Fruit fly (Drosophila melanogaster) whole organism, embryonic: Measurements from ENCODE around the gene Lst8.

ENCODE experiments used
- Asciz ChIP-seq: fragments of 200-800 bp; sonication (Bioruptor generic); optimal IDR thresholded peaks from 2 replicates; lab custom pipeline; 2017; ENCODE audit warnings: missing biosample characterization, mild to moderate bottlenecking, missing genetic modification characterization, missing genetic modification reagents
- CG10147 ChIP-seq: fragments of 200-800 bp; sonication (Bioruptor generic); optimal IDR thresholded peaks from 2 replicates; lab custom pipeline; 2019; ENCODE audit warnings: missing biosample characterization, mild to moderate bottlenecking, missing genetic modification characterization, moderate library complexity
- CG1024 ChIP-seq: fragments of 200-800 bp; sonication (Bioruptor generic); IDR thresholded peaks from 2 replicates; pipeline ENCODE4 v1.3.6; 2022; ENCODE audit warnings: missing biosample characterization, missing genetic modification characterization
- CG10565 ChIP-seq: fragments of 200-800 bp; sonication (Bioruptor generic); optimal IDR thresholded peaks from 3 replicates; lab custom pipeline; 2016; ENCODE audit warnings: missing biosample characterization, mild to moderate bottlenecking, missing genetic modification characterization
- CG12744 ChIP-seq: fragments of 200-800 bp; sonication (Bioruptor generic); optimal IDR thresholded peaks from 2 replicates; lab custom pipeline; 2016; ENCODE audit warnings: missing biosample characterization, missing genetic modification characterization
- CG12769 ChIP-seq: fragments of 200-800 bp; sonication (Bioruptor generic); optimal IDR thresholded peaks from 2 replicates; lab custom pipeline; 2019; ENCODE audit warnings: missing biosample characterization, mild to moderate bottlenecking, missing genetic modification characterization, moderate library complexity
- CG15269 ChIP-seq: fragments of 200-800 bp; sonication (Bioruptor generic); optimal IDR thresholded peaks from 2 replicates; lab custom pipeline; 2018; ENCODE audit warnings: missing biosample characterization, mild to moderate bottlenecking, missing genetic modification characterization, moderate library complexity
- CG15514 ChIP-seq: fragments of 200-800 bp; sonication (Bioruptor generic); optimal IDR thresholded peaks from 3 replicates; lab custom pipeline; 2017; ENCODE audit warnings: missing biosample characterization, missing genetic modification characterization, mild to moderate bottlenecking, moderate library complexity, missing genetic modification reagents
- CG18619 ChIP-seq: fragments of 200-800 bp; sonication (Bioruptor generic); optimal IDR thresholded peaks from 3 replicates; lab custom pipeline; 2017; ENCODE audit warnings: missing biosample characterization, mild to moderate bottlenecking, missing genetic modification characterization
- CG2678 ChIP-seq: fragments of 200-800 bp; sonication (Bioruptor generic); optimal IDR thresholded peaks from 3 replicates; lab custom pipeline; 2019; ENCODE audit warnings: missing biosample characterization, mild to moderate bottlenecking, missing genetic modification characterization, moderate library complexity
- CG32532 ChIP-seq: fragments of 200-800 bp; sonication (Bioruptor generic); IDR thresholded peaks from 2 replicates; pipeline ENCODE4 v1.3.6; 2022; ENCODE audit warnings: missing biosample characterization, missing genetic modification characterization
- CG3838 ChIP-seq: fragments of 200-800 bp; sonication (Bioruptor generic); optimal IDR thresholded peaks from 3 replicates; lab custom pipeline; 2016; ENCODE audit warnings: missing biosample characterization, missing genetic modification characterization
- CG4404 ChIP-seq: fragments of 200-800 bp; sonication (Bioruptor generic); IDR thresholded peaks from 2 replicates; pipeline ENCODE4 v1.3.6; 2022; ENCODE audit warnings: missing biosample characterization, missing genetic modification characterization
- CG5180 ChIP-seq: fragments of 200-800 bp; sonication (Bioruptor generic); optimal IDR thresholded peaks from 3 replicates; lab custom pipeline; 2017; ENCODE audit warnings: missing biosample characterization, missing genetic modification characterization, mild to moderate bottlenecking, moderate library complexity, missing genetic modification reagents
- CG7271 ChIP-seq: fragments of 200-800 bp; sonication (Bioruptor generic); optimal IDR thresholded peaks from 2 replicates; lab custom pipeline; 2018; ENCODE audit warnings: missing biosample characterization, mild to moderate bottlenecking, missing genetic modification characterization, moderate library complexity
- CG9817 ChIP-seq: fragments of 200-800 bp; sonication (Bioruptor generic); optimal IDR thresholded peaks from 2 replicates; lab custom pipeline; 2018; ENCODE audit warnings: missing biosample characterization, mild to moderate bottlenecking, missing genetic modification characterization, moderate library complexity
- D19B ChIP-seq: fragments of 200-800 bp; sonication (Bioruptor generic); optimal IDR thresholded peaks from 2 replicates; lab custom pipeline; 2017; ENCODE audit warnings: missing biosample characterization, mild to moderate bottlenecking, missing genetic modification characterization
- Deaf1 ChIP-seq: fragments of 200-800 bp; optimal IDR thresholded peaks from 3 replicates; lab custom pipeline; 2019; ENCODE audit warnings: missing biosample characterization, mild to moderate bottlenecking, missing genetic modification characterization, moderate library complexity
- Dfd ChIP-seq, 2 experiments: fragments of >200 bp; optimal IDR thresholded peaks; 2 replicates each; lab custom pipeline; 2017; ENCODE audit warnings: missing biosample characterization in 2 of 2, missing genetic modification characterization in 2 of 2
- Dip3 ChIP-seq: fragments of 200-800 bp; sonication (Bioruptor generic); optimal IDR thresholded peaks from 3 replicates; lab custom pipeline; 2016; ENCODE audit warnings: missing biosample characterization, missing genetic modification characterization
- H15 ChIP-seq: fragments of 200-800 bp; sonication (Bioruptor generic); IDR thresholded peaks from 3 replicates; pipeline ENCODE4 v1.3.6; 2022; ENCODE audit warnings: missing biosample characterization, missing genetic modification characterization
- Hr78 ChIP-seq, 2 experiments: fragments of 200-800 bp in 1 of 2; fragments of >200 bp in 1 of 2; sonication (Bioruptor generic) in 1 of 2; optimal IDR thresholded peaks; 2 replicates each; lab custom pipeline; 2017 to 2019; ENCODE audit warnings: missing biosample characterization in 2 of 2, missing genetic modification characterization in 2 of 2, mild to moderate bottlenecking in 1 of 2, moderate library complexity in 1 of 2
- Meics ChIP-seq: fragments of 200-800 bp; sonication (Bioruptor generic); optimal IDR thresholded peaks from 2 replicates; lab custom pipeline; 2017; ENCODE audit warnings: missing biosample characterization, mild to moderate bottlenecking, missing genetic modification characterization
- Rfx ChIP-seq: fragments of 200-800 bp; sonication (Bioruptor generic); IDR thresholded peaks from 2 replicates; pipeline ENCODE4 v1.3.6; 2022; ENCODE audit warnings: missing biosample characterization, missing genetic modification characterization
- Six4 ChIP-seq: fragments of 200-800 bp; sonication (Bioruptor generic); optimal IDR thresholded peaks from 2 replicates; lab custom pipeline; 2016; ENCODE audit warnings: missing biosample characterization, missing genetic modification characterization
- Sox100B ChIP-seq: fragments of 200-800 bp; sonication (Bioruptor generic); optimal IDR thresholded peaks from 3 replicates; lab custom pipeline; 2018; ENCODE audit warnings: missing biosample characterization, mild to moderate bottlenecking, missing genetic modification characterization
- Spps ChIP-seq: fragments of 200-800 bp; sonication (Bioruptor generic); optimal IDR thresholded peaks from 2 replicates; lab custom pipeline; 2018; ENCODE audit warnings: missing biosample characterization, mild to moderate bottlenecking, missing genetic modification characterization
- Sry-δ ChIP-seq: fragments of 200-800 bp; sonication (Bioruptor generic); optimal IDR thresholded peaks from 2 replicates; lab custom pipeline; 2016; ENCODE audit warnings: missing biosample characterization, missing genetic modification characterization
- al ChIP-seq: fragments of 200-800 bp; sonication (Bioruptor generic); IDR thresholded peaks from 2 replicates; pipeline ENCODE4 v1.3.6; 2022; ENCODE audit warnings: missing biosample characterization, missing genetic modification characterization
- ash1 ChIP-seq: fragments of 200-800 bp; sonication (Bioruptor generic); optimal IDR thresholded peaks from 2 replicates; lab custom pipeline; 2018; ENCODE audit warnings: missing biosample characterization, mild to moderate bottlenecking, missing genetic modification characterization
- ato ChIP-seq: fragments of 200-800 bp; sonication (Bioruptor generic); IDR thresholded peaks from 2 replicates; pipeline ENCODE4 v1.3.6; 2022; ENCODE audit warnings: missing biosample characterization, missing genetic modification characterization; ENCODE audit not compliant: partially characterized antibody
- az2 ChIP-seq: fragments of 200-800 bp; sonication (Bioruptor generic); optimal IDR thresholded peaks from 3 replicates; lab custom pipeline; 2016; ENCODE audit warnings: missing biosample characterization, missing genetic modification characterization
- bsh ChIP-seq, 2 experiments: fragments of 200-800 bp; sonication (Bioruptor generic); optimal IDR thresholded peaks; 2 replicates each; lab custom pipeline; 2017 to 2018; ENCODE audit warnings: mild to moderate bottlenecking in 2 of 2, missing biosample characterization in 2 of 2, missing genetic modification characterization in 2 of 2, moderate library complexity in 1 of 2
- chm ChIP-seq: fragments of 200-800 bp; sonication (Bioruptor generic); IDR thresholded peaks from 2 replicates; pipeline ENCODE4 v1.3.6; 2022; ENCODE audit warnings: missing biosample characterization, missing genetic modification characterization
- crc ChIP-seq: fragments of 200-800 bp; sonication (Bioruptor generic); optimal IDR thresholded peaks from 2 replicates; lab custom pipeline; 2016; ENCODE audit warnings: missing biosample characterization, missing genetic modification characterization
- exex ChIP-seq: fragments of 200-800 bp; sonication (Bioruptor generic); optimal IDR thresholded peaks from 4 replicates; lab custom pipeline; 2018; ENCODE audit warnings: missing biosample characterization, mild to moderate bottlenecking, missing genetic modification characterization, moderate library complexity
- fd3F ChIP-seq: fragments of 200-800 bp; sonication (Bioruptor generic); optimal IDR thresholded peaks from 2 replicates; lab custom pipeline; 2018; ENCODE audit warnings: missing biosample characterization, mild to moderate bottlenecking, missing genetic modification characterization, moderate library complexity
- gce ChIP-seq: fragments of 200-800 bp; sonication (Bioruptor generic); IDR thresholded peaks from 3 replicates; pipeline ENCODE4 v1.3.6; 2022; ENCODE audit warnings: missing biosample characterization, missing genetic modification characterization
- gem ChIP-seq: fragments of 200-800 bp; sonication (Bioruptor generic); optimal IDR thresholded peaks from 2 replicates; lab custom pipeline; 2019; ENCODE audit warnings: missing biosample characterization, mild to moderate bottlenecking, missing genetic modification characterization, moderate library complexity
- gsb ChIP-seq: fragments of 200-800 bp; sonication (Bioruptor generic); IDR thresholded peaks from 2 replicates; pipeline ENCODE4 v1.3.6; 2022; ENCODE audit warnings: missing biosample characterization, missing genetic modification characterization
- hbn ChIP-seq: fragments of 200-800 bp; sonication (Bioruptor generic); IDR thresholded peaks from 2 replicates; pipeline ENCODE4 v1.3.6; 2022; ENCODE audit warnings: missing biosample characterization, missing genetic modification characterization; ENCODE audit not compliant: partially characterized antibody
- lilli ChIP-seq: fragments of 200-800 bp; sonication (Bioruptor generic); optimal IDR thresholded peaks from 3 replicates; lab custom pipeline; 2016; ENCODE audit warnings: missing biosample characterization, missing genetic modification characterization
- mld ChIP-seq: fragments of 200-800 bp; sonication (Bioruptor generic); IDR thresholded peaks from 3 replicates; pipeline ENCODE4 v1.3.6; 2022; ENCODE audit warnings: missing biosample characterization, missing genetic modification characterization; ENCODE audit not compliant: partially characterized antibody
- nom ChIP-seq: fragments of 200-800 bp; sonication (Bioruptor generic); optimal IDR thresholded peaks from 2 replicates; lab custom pipeline; 2017; ENCODE audit warnings: missing biosample characterization, missing genetic modification characterization, mild to moderate bottlenecking, moderate library complexity, missing genetic modification reagents
- onecut ChIP-seq: fragments of 200-800 bp; sonication (Bioruptor generic); IDR thresholded peaks from 2 replicates; pipeline ENCODE4 v1.3.6; 2022; ENCODE audit warnings: missing biosample characterization, missing genetic modification characterization
- pan ChIP-seq, 4 experiments: fragments of >200 bp in 3 of 4; fragments of 200-800 bp in 1 of 4; sonication (Bioruptor generic) in 1 of 4; optimal IDR thresholded peaks in 3 of 4; IDR thresholded peaks in 1 of 4; 2 replicates each; pipeline versions ENCODE4 v1.3.6 to Lab custom; 2017 to 2022; ENCODE audit warnings: missing biosample characterization in 2 of 4, missing genetic modification characterization in 2 of 4, mixed read lengths in 1 of 4
- trem ChIP-seq: fragments of 200-800 bp; optimal IDR thresholded peaks from 3 replicates; lab custom pipeline; 2019; ENCODE audit warnings: missing biosample characterization, mild to moderate bottlenecking, missing genetic modification characterization, moderate library complexity
- wek ChIP-seq: fragments of 200-800 bp; sonication (Bioruptor generic); optimal IDR thresholded peaks from 3 replicates; lab custom pipeline; 2018; ENCODE audit warnings: missing biosample characterization, mild to moderate bottlenecking, missing genetic modification characterization, moderate library complexity

The Lst8 gene

dm6 chrX:9582659-9583317, 23.0 kb downstream of the Lst8 start (continued):
- TF ChIP-seq bsh (GFP tag; optimal IDR thresholded peaks at IDR 0.05; lab: Kevin White, UChicago): peak in 1 of 2 experiments; percentile 14
- TF ChIP-seq CG2678 (tag; lab: Kevin White, UChicago): peak; percentile 70
- peak; percentile 50 for TF ChIP-seq lilli (GFP tag; lab: Kevin White, UChicago)
- peak; percentile 59 for TF ChIP-seq CG10147 (GFP tag; lab: Kevin White, UChicago)
- TF ChIP-seq Dfd (GFP tag; optimal IDR thresholded peaks at IDR 0.05; lab: Kevin White, UChicago): no peak
- TF ChIP-seq Dip3 (GFP tag; lab: Kevin White, UChicago): peak; percentile 23
- TF ChIP-seq CG12769 (tag; lab: Kevin White, UChicago): peak; percentile 24
- TF ChIP-seq CG32532 (GFP tag; lab: Robert Waterston, UW): peak; percentile 5; the same call in 1 of the 2 replicates
- no peak for TF ChIP-seq CG3838 (GFP tag; lab: Kevin White, UChicago)
- TF ChIP-seq D19B: peak; percentile 43
- TF ChIP-seq CG15514 (GFP tag; lab: Kevin White, UChicago): no peak
- peak; percentile 18; the same call in 1 of the 2 replicates for TF ChIP-seq Rfx (GFP tag; lab: Robert Waterston, UW)
- TF ChIP-seq trem: no peak
- TF ChIP-seq chm (GFP tag; lab: Robert Waterston, UW): no peak
- peak; percentile 65 for TF ChIP-seq Meics (GFP tag; lab: Kevin White, UChicago)
- TF ChIP-seq CG15269 (tag; lab: Kevin White, UChicago): peak; percentile 6
- TF ChIP-seq onecut (GFP tag; lab: Robert Waterston, UW): no peak
- TF ChIP-seq CG18619 (GFP tag; lab: Kevin White, UChicago): peak; percentile 36
- TF ChIP-seq CG9817 (tag; lab: Kevin White, UChicago): peak; percentile 8
- peak; percentile 49 for TF ChIP-seq gem (tag; lab: Kevin White, UChicago)
- peak; percentile 72 for TF ChIP-seq exex (tag; lab: Kevin White, UChicago)
- no peak for TF ChIP-seq CG12744 (GFP tag; lab: Kevin White, UChicago)

dm6 chrX:9581869-9582268, 23.9 kb downstream of the Lst8 start:
- TF ChIP-seq crc (GFP tag; lab: Kevin White, UChicago) (no peak), CG7271 (no peak), Six4 (no peak), wek (GFP tag; lab: Kevin White, UChicago) (no peak), Sry-δ (GFP tag; lab: Kevin White, UChicago) (no peak), hbn (GFP tag; lab: Robert Waterston, UW) (no peak), az2 (GFP tag; lab: Kevin White, UChicago) (no peak), CG5180 (GFP tag; lab: Kevin White, UChicago) (no peak), Asciz (no peak), Sox100B (GFP tag; lab: Kevin White, UChicago) (no peak), fd3F (GFP tag; lab: Kevin White, UChicago) (no peak), Hr78 (GFP tag; optimal IDR thresholded peaks at IDR 0.05; lab: Kevin White, UChicago) (peak in 1 of 2 experiments; percentile 39), al (GFP tag; lab: Robert Waterston, UW) (no peak), nom (GFP tag; lab: Kevin White, UChicago) (peak; percentile 9), gsb (GFP tag; lab: Robert Waterston, UW) (no peak), Deaf1 (tag; lab: Kevin White, UChicago) (no peak), CG1024 (GFP tag; lab: Robert Waterston, UW) (no peak), gce (GFP tag; lab: Robert Waterston, UW) (no peak), Meics (GFP tag; lab: Kevin White, UChicago) (no peak), ash1 (no peak), CG10565 (GFP tag; lab: Kevin White, UChicago) (no peak), H15 (GFP tag; lab: Robert Waterston, UW) (no peak), CG4404 (GFP tag; lab: Robert Waterston, UW) (no peak), Spps (tag; lab: Kevin White, UChicago) (no peak), pan (optimal IDR thresholded peaks at IDR 0.05; lab: Kevin White, UChicago) (no peak), pan (GFP tag; optimal IDR thresholded peaks at IDR 0.05 in 1 of 2, IDR thresholded peaks at IDR 0.05 in 1 of 2) (no peak), mld (GFP tag; lab: Robert Waterston, UW) (no peak), ato (GFP tag; lab: Robert Waterston, UW) (no peak)
